Worm (Caenorhabditis elegans) whole organism, L2 larva: ENCODE data around the gene F34D10.8.

Experiments used
- F13H6.1 ChIP-seq: sonication (generic microtip); optimal IDR thresholded peaks from 2 replicates; lab custom pipeline; 2016; ENCODE audit warnings: missing genetic modification characterization, missing compliant biosample characterization
- R02D3.7 ChIP-seq: fragments of 150-350 bp; optimal IDR thresholded peaks from 2 replicates; lab custom pipeline; 2014; ENCODE audit warnings: missing biosample characterization, missing genetic modification characterization
- Y55F3AM.14 ChIP-seq: fragments of 200-800 bp; sonication (Bioruptor generic); optimal IDR thresholded peaks from 2 replicates; lab custom pipeline; 2018; ENCODE audit warnings: mild to moderate bottlenecking, missing genetic modification characterization, missing compliant biosample characterization
- ZK546.5 ChIP-seq: sonication (generic microtip); optimal IDR thresholded peaks from 2 replicates; lab custom pipeline; 2017; ENCODE audit warnings: missing biosample characterization, missing genetic modification characterization
- alr-1 ChIP-seq: fragments of 150-350 bp; optimal IDR thresholded peaks from 2 replicates; lab custom pipeline; 2014; ENCODE audit warnings: missing biosample characterization, missing genetic modification characterization
- aly-2 ChIP-seq: fragments of 150-350 bp; optimal IDR thresholded peaks from 2 replicates; lab custom pipeline; 2014; ENCODE audit warnings: missing biosample characterization, missing genetic modification characterization
- ama-1 ChIP-seq: fragments of 150-350 bp; optimal IDR thresholded peaks from 2 replicates; lab custom pipeline; 2018; ENCODE audit warnings: inconsistent platforms
- blmp-1 ChIP-seq: sonication (generic microtip); optimal IDR thresholded peaks from 2 replicates; lab custom pipeline; 2017; ENCODE audit warnings: missing genetic modification characterization, mild to moderate bottlenecking, missing compliant biosample characterization, antibody characterized with exemption, moderate library complexity; ENCODE audit not compliant: insufficient read depth
- ceh-82 ChIP-seq: fragments of 150-350 bp; optimal IDR thresholded peaks from 2 replicates; lab custom pipeline; 2014; ENCODE audit warnings: missing biosample characterization, missing genetic modification characterization
- egl-27 ChIP-seq: sonication (generic microtip); optimal IDR thresholded peaks from 3 replicates; lab custom pipeline; 2017; ENCODE audit warnings: missing biosample characterization, missing genetic modification reagents, missing genetic modification characterization
- fos-1 ChIP-seq: fragments of 150-350 bp; optimal IDR thresholded peaks from 2 replicates; lab custom pipeline; 2014; ENCODE audit warnings: missing biosample characterization, missing genetic modification characterization
- gmeb-1 ChIP-seq: fragments of 150-350 bp; optimal IDR thresholded peaks from 2 replicates; lab custom pipeline; 2014; ENCODE audit warnings: missing biosample characterization, missing genetic modification characterization
- lin-13 ChIP-seq: fragments of 150-350 bp; optimal IDR thresholded peaks from 2 replicates; lab custom pipeline; 2014; ENCODE audit warnings: missing biosample characterization, missing genetic modification reagents, missing genetic modification characterization
- lin-39 ChIP-seq: fragments of 150-350 bp; optimal IDR thresholded peaks from 2 replicates; lab custom pipeline; 2014; ENCODE audit warnings: missing biosample characterization, missing genetic modification reagents, missing genetic modification characterization
- mab-5 ChIP-seq: fragments of 150-350 bp; optimal IDR thresholded peaks from 2 replicates; lab custom pipeline; 2014; ENCODE audit warnings: missing biosample characterization, missing genetic modification characterization
- mdl-1 ChIP-seq, 2 experiments: fragments of 150-350 bp in 1 of 2; sonication (generic microtip) in 1 of 2; optimal IDR thresholded peaks; 2 replicates each; lab custom pipeline; 2017; ENCODE audit warnings: missing biosample characterization in 2 of 2, missing genetic modification characterization in 2 of 2
- nhr-10 ChIP-seq: sonication (generic microtip); optimal IDR thresholded peaks from 2 replicates; lab custom pipeline; 2017; ENCODE audit warnings: missing biosample characterization, missing genetic modification characterization
- nhr-129 ChIP-seq: fragments of 150-350 bp; optimal IDR thresholded peaks from 2 replicates; lab custom pipeline; 2014; ENCODE audit warnings: missing biosample characterization, missing genetic modification characterization
- nhr-21 ChIP-seq: fragments of 150-350 bp; optimal IDR thresholded peaks from 2 replicates; lab custom pipeline; 2014; ENCODE audit warnings: missing biosample characterization, missing genetic modification characterization
- nhr-23 ChIP-seq: fragments of 150-350 bp; optimal IDR thresholded peaks from 2 replicates; lab custom pipeline; 2014; ENCODE audit warnings: missing biosample characterization, missing genetic modification reagents, missing genetic modification characterization
- nhr-237 ChIP-seq: fragments of 150-350 bp; optimal IDR thresholded peaks from 2 replicates; lab custom pipeline; 2014; ENCODE audit warnings: missing biosample characterization, missing genetic modification characterization
- nhr-25 ChIP-seq: fragments of 150-350 bp; sonication (generic microtip); optimal IDR thresholded peaks from 3 replicates; lab custom pipeline; 2014; ENCODE audit warnings: missing biosample characterization, missing genetic modification characterization
- nhr-77 ChIP-seq: fragments of 150-350 bp; optimal IDR thresholded peaks from 2 replicates; lab custom pipeline; 2014; ENCODE audit warnings: missing biosample characterization, missing genetic modification characterization
- peb-1 ChIP-seq: fragments of 150-350 bp; optimal IDR thresholded peaks from 2 replicates; lab custom pipeline; 2014; ENCODE audit warnings: missing biosample characterization, missing genetic modification characterization
- sem-4 ChIP-seq: fragments of 150-350 bp; optimal IDR thresholded peaks from 2 replicates; lab custom pipeline; 2014; ENCODE audit warnings: missing biosample characterization, missing genetic modification reagents, missing genetic modification characterization
- skn-1 ChIP-seq: sonication (generic microtip); optimal IDR thresholded peaks from 2 replicates; lab custom pipeline; 2017; ENCODE audit warnings: missing biosample characterization, missing genetic modification characterization
- sma-3 ChIP-seq: sonication (generic microtip); optimal IDR thresholded peaks from 2 replicates; lab custom pipeline; 2016; ENCODE audit warnings: missing genetic modification reagents, missing genetic modification characterization, missing compliant biosample characterization
- sma-9 ChIP-seq, 2 experiments: fragments of 150-350 bp in 1 of 2; sonication (generic microtip) in 1 of 2; optimal IDR thresholded peaks; 2 replicates each; lab custom pipeline; 2014 to 2016; ENCODE audit warnings: missing genetic modification characterization in 2 of 2, mild to moderate bottlenecking in 1 of 2, missing biosample characterization in 1 of 2, missing compliant biosample characterization in 1 of 2, missing genetic modification reagents in 1 of 2, moderate library complexity in 1 of 2
- snpc-4 ChIP-seq: fragments of 150-350 bp; optimal IDR thresholded peaks from 2 replicates; lab custom pipeline; 2014; ENCODE audit warnings: missing biosample characterization, missing genetic modification characterization
- unc-39 ChIP-seq: fragments of 150-350 bp; optimal IDR thresholded peaks from 2 replicates; lab custom pipeline; 2014; ENCODE audit warnings: missing biosample characterization, missing genetic modification characterization
- unc-55 ChIP-seq: fragments of 150-350 bp; sonication (generic microtip); optimal IDR thresholded peaks from 3 replicates; lab custom pipeline; 2014; ENCODE audit warnings: missing biosample characterization, missing genetic modification reagents, missing genetic modification characterization
- unc-62 ChIP-seq: fragments of 150-350 bp; optimal IDR thresholded peaks from 2 replicates; lab custom pipeline; 2014; ENCODE audit warnings: missing biosample characterization, missing genetic modification reagents, missing genetic modification characterization
- zag-1 ChIP-seq: fragments of 150-350 bp; optimal IDR thresholded peaks from 2 replicates; lab custom pipeline; 2014; ENCODE audit warnings: missing biosample characterization, missing genetic modification characterization
- ztf-1 ChIP-seq: fragments of 200-800 bp; sonication (Bioruptor generic); conservative IDR thresholded peaks from 2 replicates; pipeline ENCODE4 v1.3.6; 2022; ENCODE audit warnings: missing genetic modification characterization, missing compliant biosample characterization
- ztf-11 ChIP-seq: sonication (generic microtip); optimal IDR thresholded peaks from 2 replicates; lab custom pipeline; 2017; ENCODE audit warnings: missing biosample characterization, missing genetic modification characterization

Gene F34D10.8

DNA sequence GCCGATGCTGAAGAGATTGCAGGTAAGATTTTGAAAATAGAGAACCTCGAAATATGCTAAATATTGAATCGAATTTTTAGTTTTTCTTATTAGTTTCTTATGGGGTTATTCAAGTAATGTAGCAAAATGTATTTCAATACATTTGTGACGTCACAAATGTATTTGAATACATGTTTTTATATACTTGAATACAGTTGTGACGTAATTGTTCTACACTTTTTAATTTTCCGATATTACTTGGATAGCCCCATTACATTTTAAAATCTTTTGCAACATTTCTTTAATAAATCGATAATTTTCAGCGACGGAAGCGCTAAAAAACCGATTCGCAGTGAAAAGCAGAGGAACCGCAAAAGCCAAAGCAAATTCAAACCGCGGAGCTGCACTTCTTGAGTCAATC is 7.8 kb downstream of the F34D10.8 start:
- no peak for TF ChIP-seq nhr-21
- TF ChIP-seq, all 48 proteins: peak for 0

DNA sequence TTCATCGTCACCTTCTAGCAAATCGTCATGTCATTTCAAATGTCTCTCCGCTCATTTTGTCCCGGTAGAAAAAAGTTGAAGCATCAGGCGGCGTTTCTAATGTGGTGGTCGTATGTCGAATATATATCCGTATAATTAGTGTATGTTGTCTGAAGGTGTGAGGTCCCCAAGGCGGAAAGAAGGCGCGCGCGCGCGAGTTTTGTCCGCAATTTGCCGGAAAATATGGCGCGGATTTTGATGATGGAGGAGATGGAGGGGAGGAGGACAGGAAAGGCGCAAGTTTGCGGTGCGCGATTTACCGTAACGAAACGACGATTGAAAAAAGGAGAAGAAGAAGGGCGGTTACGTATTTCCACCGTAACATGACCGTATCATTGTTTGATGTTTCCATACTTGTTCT is 11.5 kb downstream of the F34D10.8 start:
- TF ChIP-seq lin-13 (GFP tag; lab: Kevin White, UChicago) (no peak), egl-27 (tag; lab: Kevin White, UChicago) (no peak), sma-3 (GFP tag; lab: Kevin White, UChicago) (no peak), nhr-10 (tag; lab: Kevin White, UChicago) (no peak), nhr-237 (tag; lab: Kevin White, UChicago) (no peak), alr-1 (tag; lab: Kevin White, UChicago) (no peak), unc-55 (GFP tag; lab: Kevin White, UChicago) (no peak), ama-1 (lab: Kevin White, UChicago) (no peak), ZK546.5 (tag; lab: Kevin White, UChicago) (no peak), ztf-1 (GFP tag; lab: Robert Waterston, UW) (no peak), mdl-1 (tag; optimal IDR thresholded peaks at IDR 0.05; lab: Kevin White, UChicago) (no peak), snpc-4 (tag; lab: Kevin White, UChicago) (no peak), blmp-1 (tag; lab: Kevin White, UChicago) (no peak), skn-1 (tag; lab: Kevin White, UChicago) (no peak), nhr-25 (no peak), nhr-129 (tag; lab: Kevin White, UChicago) (no peak), sma-9 (GFP tag; optimal IDR thresholded peaks at IDR 0.05; lab: Kevin White, UChicago) (no peak), sma-9 (tag; optimal IDR thresholded peaks at IDR 0.05; lab: Kevin White, UChicago) (no peak)

- TF ChIP-seq ceh-82 (tag; lab: Kevin White, UChicago): no peak
- TF ChIP-seq ztf-11 (tag; lab: Kevin White, UChicago): no peak
- TF ChIP-seq mdl-1 (tag; optimal IDR thresholded peaks at IDR 0.05; lab: Kevin White, UChicago): no peak
- no peak for TF ChIP-seq lin-39
- TF ChIP-seq nhr-10 (tag; lab: Kevin White, UChicago): no peak
- no peak for TF ChIP-seq Y55F3AM.14 (GFP tag; lab: Kevin White, UChicago)
- TF ChIP-seq unc-39: no peak
- no peak for TF ChIP-seq F13H6.1 (tag; lab: Kevin White, UChicago)
- no peak for TF ChIP-seq nhr-23 (tag; lab: Kevin White, UChicago)
- TF ChIP-seq aly-2: no peak
- no peak for TF ChIP-seq skn-1 (tag; lab: Kevin White, UChicago)
- no peak for TF ChIP-seq nhr-25
- TF ChIP-seq nhr-21: no peak
- TF ChIP-seq blmp-1 (tag; lab: Kevin White, UChicago): no peak
- TF ChIP-seq unc-55 (GFP tag; lab: Kevin White, UChicago): no peak
Measured at ce11 chrIII:3743367-3743766, 12.8 kb downstream of the F34D10.8 start.

- no peak for TF ChIP-seq alr-1 (tag; lab: Kevin White, UChicago)
- no peak for TF ChIP-seq nhr-10 (tag; lab: Kevin White, UChicago)
Measured at ce11 chrIII:3745138-3745537, 14.6 kb downstream of the F34D10.8 start, which contains the start of gene lin-48. lin-48 (plus strand) TSS chrIII:3745438.

- TF ChIP-seq sma-9 (GFP tag; optimal IDR thresholded peaks at IDR 0.05; lab: Kevin White, UChicago) (no peak), sma-9 (tag; optimal IDR thresholded peaks at IDR 0.05; lab: Kevin White, UChicago) (no peak), lin-13 (GFP tag; lab: Kevin White, UChicago) (no peak), nhr-10 (tag; lab: Kevin White, UChicago) (no peak), unc-62 (no peak), ZK546.5 (tag; lab: Kevin White, UChicago) (no peak), sma-3 (GFP tag; lab: Kevin White, UChicago) (no peak), ama-1 (lab: Kevin White, UChicago) (no peak), R02D3.7 (tag; lab: Kevin White, UChicago) (no peak), peb-1 (tag; lab: Kevin White, UChicago) (no peak), mab-5 (tag; lab: Kevin White, UChicago) (no peak), skn-1 (tag; lab: Kevin White, UChicago) (no peak), zag-1 (tag; lab: Kevin White, UChicago) (no peak), ztf-1 (GFP tag; lab: Robert Waterston, UW) (no peak), egl-27 (tag; lab: Kevin White, UChicago) (no peak), sem-4 (tag; lab: Kevin White, UChicago) (no peak), gmeb-1 (no peak), ztf-11 (tag; lab: Kevin White, UChicago) (no peak), nhr-77 (tag; lab: Kevin White, UChicago) (no peak), aly-2 (no peak), fos-1 (tag; lab: Kevin White, UChicago) (no peak)
Measured at ce11 chrIII:3759312-3759711, 28.7 kb downstream of the F34D10.8 start, which contains the start of gene arcp-1. arcp-1 (minus strand) TSS chrIII:3759412.
